Worm (Caenorhabditis elegans) whole organism, L1 larva: ENCODE measurements around the gene orc-4.

Experiments used
- C04F5.9 ChIP-seq: sonication (generic microtip); optimal IDR thresholded peaks from 2 replicates; lab custom pipeline; 2016; ENCODE audit warnings: missing genetic modification characterization, missing compliant biosample characterization
- C16A3.4 ChIP-seq: fragments of 150-350 bp; optimal IDR thresholded peaks from 2 replicates; lab custom pipeline; 2014; ENCODE audit warnings: missing biosample characterization, missing genetic modification characterization
- C34B4.2 ChIP-seq: sonication (generic microtip); optimal IDR thresholded peaks from 2 replicates; lab custom pipeline; 2017; ENCODE audit warnings: mild to moderate bottlenecking, missing genetic modification characterization, missing compliant biosample characterization
- F16B12.6 ChIP-seq: fragments of 150-350 bp; optimal IDR thresholded peaks from 2 replicates; lab custom pipeline; 2014; ENCODE audit warnings: missing biosample characterization, missing genetic modification characterization
- alr-1 ChIP-seq: fragments of 200-800 bp; sonication (Bioruptor generic); optimal IDR thresholded peaks from 2 replicates; lab custom pipeline; 2018; ENCODE audit warnings: borderline replicate concordance, mild to moderate bottlenecking, missing genetic modification characterization, missing compliant biosample characterization
- aly-2 ChIP-seq: fragments of 150-350 bp; optimal IDR thresholded peaks from 2 replicates; lab custom pipeline; 2014; ENCODE audit warnings: missing biosample characterization, missing genetic modification characterization
- ama-1 ChIP-seq: fragments of 150-350 bp; optimal IDR thresholded peaks from 2 replicates; lab custom pipeline; 2014
- blmp-1 ChIP-seq: fragments of 150-350 bp; optimal IDR thresholded peaks from 2 replicates; lab custom pipeline; 2014; ENCODE audit warnings: missing biosample characterization, missing genetic modification characterization
- ceh-63 ChIP-seq: fragments of 200-800 bp; sonication (Bioruptor generic); optimal IDR thresholded peaks from 2 replicates; lab custom pipeline; 2018; ENCODE audit warnings: mild to moderate bottlenecking, missing genetic modification characterization, missing compliant biosample characterization
- ces-1 ChIP-seq: fragments of 150-350 bp; optimal IDR thresholded peaks from 2 replicates; lab custom pipeline; 2014; ENCODE audit warnings: missing biosample characterization, missing genetic modification reagents, missing genetic modification characterization
- dpl-1 ChIP-seq, 3 experiments: fragments of 150-350 bp in 2 of 3; sonication (generic microtip) in 1 of 3; optimal IDR thresholded peaks; 2 replicates each; lab custom pipeline; 2014 to 2017; ENCODE audit warnings: missing biosample characterization in 3 of 3, missing genetic modification characterization in 3 of 3, missing genetic modification reagents in 3 of 3
- efl-3 ChIP-seq: fragments of 200-800 bp; sonication (Bioruptor generic); optimal IDR thresholded peaks from 2 replicates; lab custom pipeline; 2018; ENCODE audit warnings: mild to moderate bottlenecking, missing genetic modification characterization, missing compliant biosample characterization
- elt-3 ChIP-seq, 6 experiments: fragments of 150-350 bp in 1 of 6; sonication (generic microtip); optimal IDR thresholded peaks; 2 replicates each; lab custom pipeline; 2017 to 2018; ENCODE audit warnings: missing biosample characterization in 6 of 6, missing genetic modification characterization in 6 of 6, inconsistent platforms in 1 of 6
- fkh-4 ChIP-seq: sonication (generic microtip); optimal IDR thresholded peaks from 2 replicates; lab custom pipeline; 2016; ENCODE audit warnings: missing compliant biosample characterization, missing genetic modification characterization, borderline replicate concordance
- grh-1 ChIP-seq: fragments of 200-800 bp; sonication (Bioruptor generic); IDR thresholded peaks from 2 replicates; pipeline ENCODE4 v1.3.6; 2022; ENCODE audit warnings: missing genetic modification reagents, missing genetic modification characterization, missing compliant biosample characterization
- hlh-17 ChIP-seq: fragments of 200-800 bp; sonication (Bioruptor generic); optimal IDR thresholded peaks from 2 replicates; lab custom pipeline; 2018; ENCODE audit warnings: missing genetic modification characterization, mild to moderate bottlenecking, missing compliant biosample characterization, moderate library complexity, borderline replicate concordance
- hpl-2 ChIP-seq: fragments of 150-350 bp; optimal IDR thresholded peaks from 2 replicates; lab custom pipeline; 2014; ENCODE audit warnings: missing biosample characterization, missing genetic modification reagents, missing genetic modification characterization
- jun-1 ChIP-seq: fragments of 150-350 bp; optimal IDR thresholded peaks from 2 replicates; lab custom pipeline; 2014; ENCODE audit warnings: missing biosample characterization, missing genetic modification reagents, missing genetic modification characterization
- lin-15B ChIP-seq: fragments of 150-350 bp; sonication (generic microtip); optimal IDR thresholded peaks from 3 replicates; lab custom pipeline; 2014; ENCODE audit warnings: missing biosample characterization, missing genetic modification characterization
- lin-35 ChIP-seq, 2 experiments: fragments of 150-350 bp; optimal IDR thresholded peaks; 2 replicates each; lab custom pipeline; 2014; ENCODE audit warnings: missing biosample characterization in 2 of 2, missing genetic modification characterization in 2 of 2, missing genetic modification reagents in 2 of 2
- lin-39 ChIP-seq: fragments of 150-350 bp; optimal IDR thresholded peaks from 2 replicates; lab custom pipeline; 2014; ENCODE audit warnings: missing biosample characterization, missing genetic modification reagents, missing genetic modification characterization
- mab-9 ChIP-seq: fragments of 200-800 bp; sonication (Bioruptor generic); IDR thresholded peaks from 2 replicates; pipeline ENCODE4 v1.3.6; 2022; ENCODE audit warnings: missing genetic modification reagents, missing genetic modification characterization, missing compliant biosample characterization
- mep-1 ChIP-seq: fragments of 150-350 bp; optimal IDR thresholded peaks from 2 replicates; lab custom pipeline; 2014; ENCODE audit warnings: missing biosample characterization, missing genetic modification characterization
- nhr-11 ChIP-seq: fragments of 150-350 bp; optimal IDR thresholded peaks from 2 replicates; lab custom pipeline; 2014; ENCODE audit warnings: missing biosample characterization, missing genetic modification characterization
- nhr-20 ChIP-seq: sonication (generic microtip); optimal IDR thresholded peaks from 2 replicates; lab custom pipeline; 2016; ENCODE audit warnings: mild to moderate bottlenecking, missing genetic modification characterization, missing compliant biosample characterization
- nhr-85 ChIP-seq: sonication (generic microtip); peaks from one replicate; lab custom pipeline; 2016; ENCODE audit warnings: missing genetic modification characterization, inconsistent platforms, missing compliant biosample characterization
- nhr-90 ChIP-seq: sonication (generic microtip); optimal IDR thresholded peaks from 2 replicates; lab custom pipeline; 2016; ENCODE audit warnings: mild to moderate bottlenecking, missing genetic modification characterization, missing compliant biosample characterization; ENCODE audit not compliant: poor library complexity
- pag-3 ChIP-seq: sonication (generic microtip); optimal IDR thresholded peaks from 2 replicates; lab custom pipeline; 2017; ENCODE audit warnings: missing genetic modification characterization, mild to moderate bottlenecking, missing compliant biosample characterization, antibody characterized with exemption, borderline replicate concordance; ENCODE audit not compliant: insufficient read depth
- pqm-1 ChIP-seq: sonication (generic microtip); optimal IDR thresholded peaks from 3 replicates; lab custom pipeline; 2017; ENCODE audit warnings: missing biosample characterization, missing genetic modification characterization
- skn-1 ChIP-seq: fragments of 150-350 bp; optimal IDR thresholded peaks from 2 replicates; lab custom pipeline; 2014; ENCODE audit warnings: missing biosample characterization, missing genetic modification characterization
- snu-23 ChIP-seq: sonication (generic microtip); optimal IDR thresholded peaks from 2 replicates; lab custom pipeline; 2016; ENCODE audit warnings: missing genetic modification characterization, missing compliant biosample characterization
- sptf-1 ChIP-seq: fragments of 150-350 bp; optimal IDR thresholded peaks from 2 replicates; lab custom pipeline; 2014; ENCODE audit warnings: missing biosample characterization, missing genetic modification characterization
- tbx-2 ChIP-seq: sonication (generic microtip); optimal IDR thresholded peaks from 2 replicates; lab custom pipeline; 2016; ENCODE audit warnings: missing genetic modification characterization, missing compliant biosample characterization
- unc-130 ChIP-seq: fragments of 150-350 bp; optimal IDR thresholded peaks from 2 replicates; lab custom pipeline; 2017; ENCODE audit warnings: missing biosample characterization, missing genetic modification characterization, inconsistent platforms
- unc-30 ChIP-seq: sonication (generic microtip); optimal IDR thresholded peaks from 2 replicates; lab custom pipeline; 2017; ENCODE audit warnings: missing biosample characterization, missing genetic modification characterization
- unc-62 ChIP-seq: fragments of 150-350 bp; optimal IDR thresholded peaks from 2 replicates; lab custom pipeline; 2014; ENCODE audit warnings: missing biosample characterization, missing genetic modification reagents, missing genetic modification characterization
- unc-98 ChIP-seq: fragments of 200-800 bp; sonication (Bioruptor generic); IDR thresholded peaks from 2 replicates; pipeline ENCODE4 v1.3.6; 2022; ENCODE audit warnings: missing genetic modification characterization, missing compliant biosample characterization
- vab-15 ChIP-seq: sonication (generic microtip); optimal IDR thresholded peaks from 2 replicates; lab custom pipeline; 2017; ENCODE audit warnings: missing genotype, mild to moderate bottlenecking, missing genetic modification characterization, missing compliant biosample characterization
- xbp-1 ChIP-seq: sonication (generic microtip); optimal IDR thresholded peaks from 2 replicates; lab custom pipeline; 2016; ENCODE audit warnings: missing genetic modification characterization, missing compliant biosample characterization
- zag-1 ChIP-seq: fragments of 150-350 bp; optimal IDR thresholded peaks from 2 replicates; lab custom pipeline; 2014; ENCODE audit warnings: missing biosample characterization, missing genetic modification characterization
- ztf-4 ChIP-seq: fragments of 150-350 bp; optimal IDR thresholded peaks from 2 replicates; lab custom pipeline; 2014; ENCODE audit warnings: missing biosample characterization, missing genetic modification characterization

The orc-4 gene

DNA sequence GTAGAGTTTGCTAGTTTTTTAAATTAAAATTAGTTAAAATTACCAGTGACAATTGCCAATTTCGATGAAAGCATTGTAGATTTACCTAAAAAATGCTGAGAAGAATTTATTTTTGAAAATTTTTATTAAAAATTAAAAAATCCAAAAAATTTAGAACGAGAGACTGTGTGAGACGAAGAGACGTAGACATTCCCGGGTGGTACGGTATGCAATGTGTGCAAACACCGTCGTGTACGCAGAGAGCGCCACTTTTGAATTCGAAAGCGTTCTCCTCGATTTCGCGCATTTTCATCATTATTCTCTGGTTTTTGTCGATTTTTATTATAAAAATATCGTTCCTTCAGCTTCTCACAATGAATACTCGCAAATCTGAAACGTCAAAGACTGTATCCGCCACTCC lies 3.2 kb upstream of the orc-4 start, which contains the start of the genes dhs-11 and orc-1 (continued):
- no peak for TF ChIP-seq nhr-11 (tag; lab: Kevin White, UChicago)
- TF ChIP-seq sptf-1 (tag; lab: Kevin White, UChicago), result no peak
- peak; percentile 88 to 95 for TF ChIP-seq lin-35 (GFP tag; optimal IDR thresholded peaks at IDR 0.05; lab: Kevin White, UChicago)
- TF ChIP-seq fkh-4 (tag; lab: Kevin White, UChicago), result no peak
- peak; percentile 57 for TF ChIP-seq lin-15B (tag; lab: Kevin White, UChicago)
- TF ChIP-seq vab-15, result no peak
- TF ChIP-seq alr-1 (tag; lab: Kevin White, UChicago), result no peak
- TF ChIP-seq nhr-90, result peak; percentile 48
- no peak for TF ChIP-seq unc-98 (GFP tag; lab: Robert Waterston, UW)
- TF ChIP-seq mab-9 (GFP tag; lab: Robert Waterston, UW), result no peak
- TF ChIP-seq dpl-1 (GFP tag; optimal IDR thresholded peaks at IDR 0.05; lab: Kevin White, UChicago), result peak; percentile 88 to 93 (median 90)
- no peak for TF ChIP-seq ceh-63 (GFP tag; lab: Kevin White, UChicago)
- TF ChIP-seq lin-39 (tag; lab: Kevin White, UChicago), result peak; percentile 24
- no peak for TF ChIP-seq C04F5.9 (tag; lab: Kevin White, UChicago)
- no peak for TF ChIP-seq grh-1 (GFP tag; lab: Robert Waterston, UW)
- no peak for TF ChIP-seq pag-3 (tag; lab: Kevin White, UChicago)
- TF ChIP-seq unc-62, result no peak
- TF ChIP-seq elt-3 (tag; optimal IDR thresholded peaks at IDR 0.05; lab: Kevin White, UChicago), result peak in 1 of 6 experiments; percentile 75
- TF ChIP-seq pqm-1 (tag; lab: Kevin White, UChicago), result no peak
- TF ChIP-seq hlh-17 (GFP tag; lab: Kevin White, UChicago), result no peak
- no peak for TF ChIP-seq hpl-2 (GFP tag; lab: Kevin White, UChicago)
- TF ChIP-seq unc-30 (tag; lab: Kevin White, UChicago), result no peak
- no peak for TF ChIP-seq jun-1 (tag; lab: Kevin White, UChicago)
- peak; percentile 59 for TF ChIP-seq C16A3.4 (tag; lab: Kevin White, UChicago)
- TF ChIP-seq skn-1 (tag; lab: Kevin White, UChicago), result peak; percentile 30
- peak; percentile 59 for TF ChIP-seq nhr-20 (tag; lab: Kevin White, UChicago)
- no peak for TF ChIP-seq ama-1 (lab: Kevin White, UChicago)
- peak; percentile 88 for TF ChIP-seq F16B12.6 (tag; lab: Kevin White, UChicago)
- TF ChIP-seq unc-130 (tag; lab: Kevin White, UChicago), result peak; percentile 71
- TF ChIP-seq snu-23 (GFP tag; lab: Kevin White, UChicago), result peak; percentile 72
- no peak for TF ChIP-seq aly-2 (tag; lab: Kevin White, UChicago)
- peak; percentile 77 for TF ChIP-seq mep-1 (tag; lab: Kevin White, UChicago)
- TF ChIP-seq ces-1, result no peak
- no peak for TF ChIP-seq zag-1 (tag; lab: Kevin White, UChicago)
- TF ChIP-seq tbx-2 (tag; lab: Kevin White, UChicago), result peak; percentile 54
- no peak for TF ChIP-seq ztf-4 (tag; lab: Kevin White, UChicago)

ce11 chrIII:10649219-10649618 lies 3.2 kb downstream of the orc-4 start, which contains the start of gene emg-1:
emg-1 (plus strand) TSS chrIII:10649519.
- TF ChIP-seq sptf-1 (tag; lab: Kevin White, UChicago) (no peak), C34B4.2 (tag; lab: Kevin White, UChicago) (no peak), xbp-1 (tag; lab: Kevin White, UChicago) (no peak), pqm-1 (tag; lab: Kevin White, UChicago) (no peak), nhr-85 (tag; lab: Kevin White, UChicago) (no peak), efl-3 (GFP tag; lab: Kevin White, UChicago) (no peak), blmp-1 (tag; lab: Kevin White, UChicago) (no peak)
- TF ChIP-seq, all 84 proteins: peak for 0
